Fruit fly (Drosophila melanogaster): ENCODE results near the gene jigr1.

Gene jigr1

DNA sequence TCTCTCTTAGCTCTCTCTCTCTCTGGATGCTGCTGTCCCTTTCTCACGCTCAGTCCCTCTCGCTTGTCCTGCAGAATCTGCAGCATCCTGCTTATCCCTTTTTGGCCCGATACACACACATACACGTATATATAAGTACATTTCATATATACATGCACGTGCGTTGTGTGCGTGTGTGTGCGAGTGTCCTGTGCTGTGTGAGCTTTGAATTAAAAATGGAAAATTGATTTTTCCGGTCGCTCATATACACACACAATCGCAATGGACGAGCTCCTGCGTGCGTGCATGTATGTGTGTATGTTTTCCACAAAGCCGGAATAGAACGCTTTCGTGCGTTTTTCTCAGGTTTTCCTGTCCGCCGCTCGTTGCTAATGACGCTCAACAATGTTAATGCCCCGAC, 49.1 kb upstream of the jigr1 start:
- no peak for TF ChIP-seq NC2α (GFP tag; optimal IDR thresholded peaks at IDR 0.05)
- no peak for TF ChIP-seq Dip3 (GFP tag; optimal IDR thresholded peaks at IDR 0.05)
- no peak for TF ChIP-seq tap (tag; optimal IDR thresholded peaks at IDR 0.05)
- TF ChIP-seq Trl (optimal IDR thresholded peaks at IDR 0.05): peak; percentile 48
- TF ChIP-seq Trl (GFP tag; optimal IDR thresholded peaks at IDR 0.05): no peak
- TF ChIP-seq luna (GFP tag; optimal IDR thresholded peaks at IDR 0.05): no peak
- TF ChIP-seq CG15514 (GFP tag; optimal IDR thresholded peaks at IDR 0.05): no peak
- no peak for TF ChIP-seq bbx (GFP tag; IDR thresholded peaks at IDR 0.05; ENCODE audit: partially characterized antibody)
- TF ChIP-seq tll (GFP tag; optimal IDR thresholded peaks at IDR 0.05): no peak
- no peak for TF ChIP-seq Hsf (GFP tag; optimal IDR thresholded peaks at IDR 0.05)
- no peak for TF ChIP-seq nom (GFP tag; optimal IDR thresholded peaks at IDR 0.05)
- TF ChIP-seq CG16815 (GFP tag; optimal IDR thresholded peaks at IDR 0.05): no peak
- TF ChIP-seq Nf-YC (tag; optimal IDR thresholded peaks at IDR 0.05): no peak
- TF ChIP-seq CG4617 (GFP tag; optimal IDR thresholded peaks at IDR 0.05; ENCODE audit: borderline replicate concordance): no peak
- TF ChIP-seq CG2120 (GFP tag; optimal IDR thresholded peaks at IDR 0.05): no peak
- TF ChIP-seq Atf3 (GFP tag; optimal IDR thresholded peaks at IDR 0.05): no peak
- TF ChIP-seq her (GFP tag; optimal IDR thresholded peaks at IDR 0.05): no peak
- TF ChIP-seq E2f2 (GFP tag; IDR thresholded peaks at IDR 0.05): no peak
- no peak for TF ChIP-seq ato (GFP tag; IDR thresholded peaks at IDR 0.05; ENCODE audit: partially characterized antibody)
- no peak for TF ChIP-seq CG17186 (GFP tag; optimal IDR thresholded peaks at IDR 0.05)
- no peak for TF ChIP-seq ara (GFP tag; IDR thresholded peaks at IDR 0.05)
- no peak for TF ChIP-seq CG11504 (tag; optimal IDR thresholded peaks at IDR 0.05)
- no peak for TF ChIP-seq HLH4C (GFP tag; IDR thresholded peaks at IDR 0.05; ENCODE audit: partially characterized antibody)
- no peak for TF ChIP-seq mam (GFP tag; optimal IDR thresholded peaks at IDR 0.05)
- TF ChIP-seq onecut (GFP tag; IDR thresholded peaks at IDR 0.05): peak; percentile 91
- TF ChIP-seq PHDP (tag; optimal IDR thresholded peaks at IDR 0.05): no peak
- TF ChIP-seq CG31224 (GFP tag; IDR thresholded peaks at IDR 0.05): no peak
- no peak for TF ChIP-seq kni (GFP tag; optimal IDR thresholded peaks at IDR 0.05)
- TF ChIP-seq CG12744 (GFP tag; optimal IDR thresholded peaks at IDR 0.05): no peak
- no peak for TF ChIP-seq CkIIα-i1 (GFP tag; IDR thresholded peaks at IDR 0.05)
- peak; percentile 62 for TF ChIP-seq CG1832 (GFP tag; optimal IDR thresholded peaks at IDR 0.05)
- TF ChIP-seq CG5245 (GFP tag; optimal IDR thresholded peaks at IDR 0.05): no peak
- TF ChIP-seq CG12236 (GFP tag; optimal IDR thresholded peaks at IDR 0.05): no peak
- no peak for TF ChIP-seq Taf1 (GFP tag; IDR thresholded peaks at IDR 0.05)
- no peak for TF ChIP-seq CG10654 (GFP tag; optimal IDR thresholded peaks at IDR 0.05)
- no peak for TF ChIP-seq Jarid2 (GFP tag; optimal IDR thresholded peaks at IDR 0.05)
- no peak for TF ChIP-seq vnd (GFP tag; IDR thresholded peaks at IDR 0.05; ENCODE audit: partially characterized antibody)
- TF ChIP-seq nerfin-1 (tag; optimal IDR thresholded peaks at IDR 0.05): no peak
- TF ChIP-seq Atf6 (GFP tag; IDR thresholded peaks at IDR 0.05): 0 out of 2 replicates have a peak, but pooled peaks have one; percentile 14
- peak; percentile 49 for TF ChIP-seq Ets65A (GFP tag)
- TF ChIP-seq CG17912 (GFP tag; optimal IDR thresholded peaks at IDR 0.05): no peak
- TF ChIP-seq CG2875 (GFP tag; optimal IDR thresholded peaks at IDR 0.05): no peak
- TF ChIP-seq CG8281 (tag; optimal IDR thresholded peaks at IDR 0.05): no peak
- TF ChIP-seq trem (tag; optimal IDR thresholded peaks at IDR 0.05): no peak
- no peak for TF ChIP-seq NC2β (GFP tag; optimal IDR thresholded peaks at IDR 0.05)
- no peak for TF ChIP-seq CG12155 (GFP tag; optimal IDR thresholded peaks at IDR 0.05)
- TF ChIP-seq cg (GFP tag; optimal IDR thresholded peaks at IDR 0.05): peak; percentile 66
- TF ChIP-seq Chrac-16 (GFP tag; optimal IDR thresholded peaks at IDR 0.05): no peak
- no peak for TF ChIP-seq CG31441 (GFP tag; IDR thresholded peaks at IDR 0.05)
